Worm (Caenorhabditis elegans): ENCODE results near the gene T24C4.3.

ce11 chrIII:861819-862356 is 10.4 kb downstream of the T24C4.3 start, which contains the start of gene arx-4:
- TF ChIP-seq dao-5 (tag; optimal IDR thresholded peaks at IDR 0.05) = no peak
- no peak for TF ChIP-seq him-1 (tag; optimal IDR thresholded peaks at IDR 0.05)
- no peak for TF ChIP-seq W03F9.2 (tag; optimal IDR thresholded peaks at IDR 0.05)

Data from whole organism, L4/young adult.